Worm (Caenorhabditis elegans) whole organism, L3 larva: ENCODE results near the gene Y62H9A.4.

Experiments used
- R02D3.7 ChIP-seq: fragments of 150-350 bp; optimal IDR thresholded peaks from 2 replicates; lab custom pipeline; 2014; ENCODE audit warnings: missing biosample characterization, missing genetic modification characterization
- ZK546.5 ChIP-seq: sonication (generic microtip); optimal IDR thresholded peaks from 2 replicates; lab custom pipeline; 2017; ENCODE audit warnings: missing biosample characterization, missing genetic modification characterization
- aly-2 ChIP-seq: fragments of 150-350 bp; optimal IDR thresholded peaks from 2 replicates; lab custom pipeline; 2014; ENCODE audit warnings: missing biosample characterization, missing genetic modification characterization
- ama-1 ChIP-seq: fragments of 150-350 bp; optimal IDR thresholded peaks from 2 replicates; lab custom pipeline; 2018
- ceh-16 ChIP-seq: sonication (generic microtip); optimal IDR thresholded peaks from 2 replicates; lab custom pipeline; 2017; ENCODE audit warnings: missing biosample characterization, missing genetic modification characterization
- ceh-28 ChIP-seq: fragments of 150-350 bp; optimal IDR thresholded peaks from 2 replicates; lab custom pipeline; 2014; ENCODE audit warnings: missing biosample characterization, missing genetic modification reagents, missing genetic modification characterization
- ceh-82 ChIP-seq: fragments of 150-350 bp; optimal IDR thresholded peaks from 2 replicates; lab custom pipeline; 2014; ENCODE audit warnings: missing biosample characterization, missing genetic modification characterization
- ceh-9 ChIP-seq: sonication (generic microtip); optimal IDR thresholded peaks from 2 replicates; lab custom pipeline; 2018; ENCODE audit warnings: missing biosample characterization, missing genetic modification characterization
- daf-12 ChIP-seq: fragments of 150-350 bp; optimal IDR thresholded peaks from 2 replicates; lab custom pipeline; 2014; ENCODE audit warnings: missing biosample characterization, missing genetic modification reagents, missing genetic modification characterization
- egl-27 ChIP-seq: sonication (generic microtip); optimal IDR thresholded peaks from 4 replicates; lab custom pipeline; 2017; ENCODE audit warnings: missing biosample characterization, missing genetic modification reagents, missing genetic modification characterization
- egl-5 ChIP-seq: fragments of 150-350 bp; optimal IDR thresholded peaks from 2 replicates; lab custom pipeline; 2017; ENCODE audit warnings: missing biosample characterization, missing genetic modification reagents, missing genetic modification characterization, inconsistent platforms
- elt-2 ChIP-seq: sonication (generic microtip); optimal IDR thresholded peaks from 2 replicates; lab custom pipeline; 2016; ENCODE audit warnings: missing genetic modification reagents, mild to moderate bottlenecking, missing genetic modification characterization, missing compliant biosample characterization
- elt-3 ChIP-seq, 3 experiments: fragments of 150-350 bp in 1 of 3; sonication (generic microtip) in 2 of 3; optimal IDR thresholded peaks; 2 replicates in 2 of 3; 4 replicates in 1 of 3; lab custom pipeline; 2014 to 2017; ENCODE audit warnings: missing biosample characterization in 3 of 3, missing genetic modification characterization in 3 of 3
- eor-1 ChIP-seq, 2 experiments: fragments of 150-350 bp; optimal IDR thresholded peaks; 2 replicates each; lab custom pipeline; 2014 to 2018; ENCODE audit warnings: missing biosample characterization in 2 of 2, missing genetic modification characterization in 2 of 2
- fkh-2 ChIP-seq: fragments of 150-350 bp; optimal IDR thresholded peaks from 2 replicates; lab custom pipeline; 2014; ENCODE audit warnings: missing biosample characterization, missing genetic modification reagents, missing genetic modification characterization
- fos-1 ChIP-seq: fragments of 150-350 bp; optimal IDR thresholded peaks from 2 replicates; lab custom pipeline; 2014; ENCODE audit warnings: missing biosample characterization, missing genetic modification characterization
- lin-15B ChIP-seq: fragments of 150-350 bp; optimal IDR thresholded peaks from 2 replicates; lab custom pipeline; 2014; ENCODE audit warnings: missing biosample characterization, missing genetic modification characterization
- lsy-12 ChIP-seq: sonication (generic microtip); optimal IDR thresholded peaks from 2 replicates; lab custom pipeline; 2016; ENCODE audit warnings: mild to moderate bottlenecking, missing genetic modification characterization, missing compliant biosample characterization
- mdl-1 ChIP-seq: fragments of 150-350 bp; optimal IDR thresholded peaks from 2 replicates; lab custom pipeline; 2014; ENCODE audit warnings: missing biosample characterization, missing genetic modification characterization
- mml-1 ChIP-seq: fragments of 150-350 bp; sonication (generic microtip); optimal IDR thresholded peaks from 3 replicates; lab custom pipeline; 2014; ENCODE audit warnings: missing biosample characterization, missing genetic modification characterization
- nfya-1 ChIP-seq: sonication (generic microtip); optimal IDR thresholded peaks from 2 replicates; lab custom pipeline; 2017; ENCODE audit warnings: missing genetic modification characterization, mild to moderate bottlenecking, missing compliant biosample characterization, antibody characterized with exemption, moderate library complexity; ENCODE audit not compliant: insufficient read depth
- nhr-11 ChIP-seq: fragments of 150-350 bp; optimal IDR thresholded peaks from 2 replicates; lab custom pipeline; 2014; ENCODE audit warnings: missing biosample characterization, missing genetic modification characterization
- nhr-12 ChIP-seq: fragments of 150-350 bp; optimal IDR thresholded peaks from 2 replicates; lab custom pipeline; 2014; ENCODE audit warnings: missing biosample characterization, missing genetic modification characterization
- nhr-23 ChIP-seq: fragments of 150-350 bp; optimal IDR thresholded peaks from 2 replicates; lab custom pipeline; 2014; ENCODE audit warnings: missing biosample characterization, missing genetic modification reagents, missing genetic modification characterization
- nhr-237 ChIP-seq: fragments of 150-350 bp; optimal IDR thresholded peaks from 2 replicates; lab custom pipeline; 2014; ENCODE audit warnings: missing biosample characterization, missing genetic modification characterization
- nhr-25 ChIP-seq: sonication (generic microtip); optimal IDR thresholded peaks from 2 replicates; lab custom pipeline; 2017; ENCODE audit warnings: missing biosample characterization, missing genetic modification characterization
- nhr-28 ChIP-seq: fragments of 150-350 bp; optimal IDR thresholded peaks from 2 replicates; lab custom pipeline; 2014; ENCODE audit warnings: missing biosample characterization, missing genetic modification characterization
- nhr-43 ChIP-seq: sonication (generic microtip); optimal IDR thresholded peaks from 2 replicates; lab custom pipeline; 2016; ENCODE audit warnings: mild to moderate bottlenecking, missing genetic modification characterization, missing compliant biosample characterization; ENCODE audit not compliant: poor library complexity, severe bottlenecking
- nhr-67 ChIP-seq: fragments of 150-350 bp; optimal IDR thresholded peaks from 2 replicates; lab custom pipeline; 2014; ENCODE audit warnings: missing biosample characterization, missing genetic modification characterization
- nhr-77 ChIP-seq: fragments of 150-350 bp; optimal IDR thresholded peaks from 2 replicates; lab custom pipeline; 2014; ENCODE audit warnings: missing biosample characterization, missing genetic modification characterization
- pha-4 ChIP-seq: fragments of 150-350 bp; optimal IDR thresholded peaks from 2 replicates; lab custom pipeline; 2014; ENCODE audit warnings: missing biosample characterization, missing genetic modification reagents, missing genetic modification characterization
- sea-2 ChIP-seq: fragments of 150-350 bp; sonication (generic microtip); optimal IDR thresholded peaks from 4 replicates; lab custom pipeline; 2014; ENCODE audit warnings: missing biosample characterization, missing genetic modification reagents, missing genetic modification characterization
- skn-1 ChIP-seq: fragments of 150-350 bp; optimal IDR thresholded peaks from 2 replicates; lab custom pipeline; 2014; ENCODE audit warnings: missing biosample characterization, missing genetic modification characterization
- snpc-4 ChIP-seq: fragments of 150-350 bp; optimal IDR thresholded peaks from 2 replicates; lab custom pipeline; 2014; ENCODE audit warnings: missing biosample characterization, missing genetic modification characterization
- tbx-2 ChIP-seq: sonication (generic microtip); optimal IDR thresholded peaks from 2 replicates; lab custom pipeline; 2016; ENCODE audit warnings: mild to moderate bottlenecking, missing genetic modification characterization, missing compliant biosample characterization
- unc-39 ChIP-seq: sonication (generic microtip); optimal IDR thresholded peaks from 4 replicates; lab custom pipeline; 2017; ENCODE audit warnings: missing biosample characterization, missing genetic modification characterization
- unc-62 ChIP-seq: fragments of 150-350 bp; sonication (generic microtip); optimal IDR thresholded peaks from 4 replicates; lab custom pipeline; 2014; ENCODE audit warnings: missing biosample characterization, missing genetic modification reagents, missing genetic modification characterization
- zag-1 ChIP-seq: fragments of 150-350 bp; optimal IDR thresholded peaks from 2 replicates; lab custom pipeline; 2014; ENCODE audit warnings: missing biosample characterization, missing genetic modification characterization
- ztf-11 ChIP-seq: fragments of 150-350 bp; optimal IDR thresholded peaks from 2 replicates; lab custom pipeline; 2014; ENCODE audit warnings: missing biosample characterization, missing genetic modification characterization

Y62H9A.4 gene

DNA sequence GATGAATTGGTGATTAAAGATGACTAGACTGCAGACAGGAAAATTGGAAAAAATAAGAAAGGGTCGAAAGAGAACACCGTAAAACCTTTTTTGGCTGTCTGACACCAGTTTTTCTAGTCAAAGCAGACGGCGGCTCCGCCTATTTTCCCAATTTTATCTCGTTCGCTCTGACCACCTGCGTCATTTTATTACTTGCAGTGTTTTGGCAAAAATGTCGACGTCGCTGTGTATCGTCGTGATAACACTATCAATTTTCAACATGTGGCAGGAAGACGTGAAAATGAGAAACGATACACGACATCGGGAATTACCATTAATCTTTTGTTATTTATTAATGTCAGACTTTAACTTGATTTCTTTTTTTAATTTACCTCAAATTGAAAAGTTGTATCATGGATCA is 30.1 kb downstream of the Y62H9A.4 start, which contains the start of gene Y62H9A.15:
Gene Y62H9A.15, minus strand, starts transcription at position 100 of the 400 bp plus-strand sequence.
- TF ChIP-seq elt-2 (tag; lab: Kevin White, UChicago), result peak; percentile 73
- no peak for TF ChIP-seq nhr-28 (tag; lab: Kevin White, UChicago)

DNA sequence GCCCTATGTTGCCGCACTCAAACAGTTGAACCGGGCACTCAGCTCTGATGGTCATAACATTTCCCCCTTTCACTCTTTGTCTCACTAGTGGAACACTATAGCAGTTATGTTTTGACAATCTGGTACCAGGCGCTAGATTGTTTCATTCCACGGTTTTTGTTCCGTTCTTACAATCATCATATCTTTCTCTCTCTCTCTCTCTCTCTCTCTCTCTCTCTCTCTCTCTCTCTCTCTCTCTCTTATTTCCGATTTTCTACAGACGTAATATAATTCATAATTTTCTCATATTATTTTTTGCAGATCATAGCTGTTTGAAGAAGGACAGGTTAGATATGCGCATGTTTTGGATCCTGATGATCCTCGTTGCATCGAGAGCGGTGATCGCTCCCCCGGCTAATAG is 33.9 kb downstream of the Y62H9A.4 start, which contains the start of gene Y62H9A.12:
Gene Y62H9A.12, plus strand, starts transcription at position 301 of the 400 bp plus-strand sequence.
- no peak for TF ChIP-seq zag-1 (tag; lab: Kevin White, UChicago)
- TF ChIP-seq, all 47 proteins: peak for 0

DNA sequence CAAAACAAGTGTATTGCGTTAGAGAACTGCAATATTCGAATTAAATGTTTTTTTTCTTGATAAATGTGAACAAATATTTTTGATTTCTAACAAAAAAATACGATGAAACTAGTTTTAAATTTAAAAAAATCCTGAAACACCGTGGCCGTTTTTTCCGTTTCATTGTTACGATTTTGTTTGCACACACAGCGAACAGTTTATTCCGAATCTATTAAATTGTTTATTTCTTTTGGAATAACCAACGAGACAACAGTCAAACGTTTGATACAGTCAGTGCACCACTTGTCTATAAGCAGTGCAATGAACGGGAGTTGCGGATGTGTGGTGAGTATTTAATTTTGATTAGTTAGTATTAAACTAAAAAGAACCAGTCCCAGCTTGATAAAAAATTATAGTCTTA is 36.8 kb downstream of the Y62H9A.4 start, which contains the start of gene Y62H9A.13:
Gene Y62H9A.13, plus strand, starts transcription at position 301 of the 400 bp plus-strand sequence.
- no peak for TF ChIP-seq aly-2 (tag; lab: Kevin White, UChicago)
- TF ChIP-seq ceh-16 (tag; lab: Kevin White, UChicago), result no peak
- TF ChIP-seq mml-1 (tag; lab: Kevin White, UChicago), result no peak
- no peak for TF ChIP-seq nhr-11 (tag; lab: Kevin White, UChicago)
- TF ChIP-seq ZK546.5, result no peak
- TF ChIP-seq ceh-9 (tag; lab: Kevin White, UChicago), result no peak
- TF ChIP-seq nhr-12 (tag; lab: Kevin White, UChicago), result no peak
- no peak for TF ChIP-seq zag-1 (tag; lab: Kevin White, UChicago)
- no peak for TF ChIP-seq daf-12 (tag; lab: Kevin White, UChicago)
- TF ChIP-seq ztf-11 (tag; lab: Kevin White, UChicago), result no peak
- no peak for TF ChIP-seq nhr-28 (tag; lab: Kevin White, UChicago)
- TF ChIP-seq snpc-4 (tag; lab: Kevin White, UChicago), result no peak
- TF ChIP-seq mdl-1, result no peak
- TF ChIP-seq egl-5, result no peak
- no peak for TF ChIP-seq R02D3.7 (tag; lab: Kevin White, UChicago)
- TF ChIP-seq nhr-67, result no peak
- TF ChIP-seq fos-1, result no peak

DNA sequence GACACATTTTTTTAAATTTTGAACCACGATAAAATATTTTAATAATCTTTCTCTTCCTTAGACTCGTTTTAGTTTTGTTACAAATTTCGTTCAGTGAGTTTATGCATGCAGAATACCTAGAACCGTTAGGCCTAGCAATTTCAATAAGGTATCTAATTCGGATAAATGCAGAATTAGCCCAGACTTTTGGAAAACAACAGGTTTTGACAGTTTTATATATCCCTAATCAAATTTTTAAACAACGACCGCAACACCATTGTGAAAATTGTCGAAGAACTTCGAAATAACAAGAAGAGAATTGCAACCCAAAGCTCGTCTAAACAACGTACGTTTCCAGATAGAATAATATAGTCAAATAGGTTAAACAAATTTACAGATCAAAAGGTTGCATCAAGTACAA is 38.1 kb downstream of the Y62H9A.4 start, which contains the start of gene Y62H9A.16:
Gene Y62H9A.16, plus strand, starts transcription at position 301 of the 400 bp plus-strand sequence.
- TF ChIP-seq pha-4 (tag; lab: Kevin White, UChicago), result no peak
- no peak for TF ChIP-seq sea-2 (GFP tag; lab: Kevin White, UChicago)

DNA sequence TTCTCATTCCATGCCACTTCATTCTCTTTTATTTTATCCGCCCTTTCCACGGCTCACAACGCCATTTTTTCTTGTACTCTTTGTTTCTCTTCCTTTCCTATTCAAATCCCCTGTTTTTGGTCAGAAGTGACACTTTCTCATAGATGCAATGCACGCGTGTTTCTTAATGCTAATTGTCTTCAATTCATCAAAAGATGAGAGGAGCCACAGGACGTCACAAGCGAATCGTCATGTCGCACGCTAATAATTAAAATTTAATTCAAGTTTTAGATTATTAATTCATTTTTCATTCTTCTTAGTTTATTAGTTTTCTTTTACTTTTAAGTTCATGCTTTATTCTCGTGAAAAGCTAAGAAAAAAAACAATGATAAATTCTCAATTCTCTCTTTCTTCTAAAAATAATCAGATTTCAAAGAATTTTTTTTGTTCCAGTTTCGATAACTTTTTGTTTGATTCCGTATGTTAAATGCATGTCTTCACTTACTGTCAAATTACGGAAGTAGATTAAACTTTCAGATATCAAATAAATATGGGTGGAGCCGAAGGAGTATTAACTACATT is 40.9 kb downstream of the Y62H9A.4 start, which contains the start of gene Y62H9A.14:
Gene Y62H9A.14, plus strand, starts transcription at position 511 of the 561 bp plus-strand sequence.
- TF ChIP-seq nfya-1 (tag; lab: Kevin White, UChicago), result no peak
- no peak for TF ChIP-seq egl-27
- TF ChIP-seq mdl-1, result no peak
- TF ChIP-seq lin-15B, result no peak
- no peak for TF ChIP-seq tbx-2 (tag; lab: Kevin White, UChicago)
- TF ChIP-seq ceh-82, result no peak
- TF ChIP-seq elt-2 (tag; lab: Kevin White, UChicago), result no peak
- no peak for TF ChIP-seq nhr-23 (tag; lab: Kevin White, UChicago)
- TF ChIP-seq nhr-12 (tag; lab: Kevin White, UChicago), result no peak
- no peak for TF ChIP-seq nhr-43 (tag; lab: Kevin White, UChicago)
- TF ChIP-seq snpc-4 (tag; lab: Kevin White, UChicago), result no peak
- TF ChIP-seq egl-5, result no peak
- TF ChIP-seq nhr-237, result no peak
- no peak for TF ChIP-seq fos-1
- TF ChIP-seq fkh-2 (tag; lab: Kevin White, UChicago), result no peak
- no peak for TF ChIP-seq ceh-28 (tag; lab: Kevin White, UChicago)
- no peak for TF ChIP-seq unc-39
- TF ChIP-seq mml-1 (tag; lab: Kevin White, UChicago), result no peak
- TF ChIP-seq unc-62 (GFP tag; lab: Kevin White, UChicago), result no peak

DNA sequence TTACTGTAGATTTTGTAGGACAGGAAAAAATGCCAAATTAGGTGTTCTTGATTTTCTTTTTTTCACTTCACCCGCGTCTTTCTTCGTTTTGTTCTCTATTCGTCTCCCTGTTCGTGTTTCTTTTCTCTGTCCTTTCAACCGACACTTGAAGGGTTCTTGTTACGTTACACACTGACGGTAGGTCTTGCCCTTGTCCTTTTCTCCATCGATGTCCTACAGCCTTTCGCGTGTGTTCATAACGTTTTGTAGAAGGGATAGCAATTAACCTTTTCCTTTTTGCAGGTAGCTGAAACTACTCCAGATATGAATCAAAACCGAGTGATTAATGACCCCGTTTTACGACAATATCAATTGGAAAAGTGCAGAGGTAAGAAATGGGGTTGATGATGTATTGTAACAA is 44.2 kb downstream of the Y62H9A.4 start, which contains the start of gene F55G7.1:
Gene F55G7.1, plus strand, starts transcription at position 276 of the 400 bp plus-strand sequence.
- TF ChIP-seq egl-27, result no peak
- TF ChIP-seq unc-62 (GFP tag; lab: Kevin White, UChicago), result no peak
- no peak for TF ChIP-seq R02D3.7 (tag; lab: Kevin White, UChicago)
- TF ChIP-seq ceh-82, result peak; percentile 43
- no peak for TF ChIP-seq ztf-11 (tag; lab: Kevin White, UChicago)
- TF ChIP-seq fos-1, result no peak
- TF ChIP-seq nhr-77 (tag; lab: Kevin White, UChicago), result peak; percentile 82
- TF ChIP-seq eor-1 (tag; optimal IDR thresholded peaks at IDR 0.05; lab: Kevin White, UChicago), result no peak
- TF ChIP-seq nhr-23 (tag; lab: Kevin White, UChicago), result no peak
- TF ChIP-seq ceh-28 (tag; lab: Kevin White, UChicago), result peak; percentile 74
- no peak for TF ChIP-seq nhr-11 (tag; lab: Kevin White, UChicago)
- no peak for TF ChIP-seq fkh-2 (tag; lab: Kevin White, UChicago)
- TF ChIP-seq nhr-237, result no peak
- TF ChIP-seq elt-3 (tag; optimal IDR thresholded peaks at IDR 0.05; lab: Kevin White, UChicago), result peak in 1 of 3 experiments; percentile 37
- no peak for TF ChIP-seq sea-2 (GFP tag; lab: Kevin White, UChicago)
- no peak for TF ChIP-seq daf-12 (tag; lab: Kevin White, UChicago)
- no peak for TF ChIP-seq ama-1 (lab: Kevin White, UChicago)
- peak; percentile 9 for TF ChIP-seq lsy-12 (tag; lab: Kevin White, UChicago)
- TF ChIP-seq mml-1 (tag; lab: Kevin White, UChicago), result no peak
- peak; percentile 71 for TF ChIP-seq nhr-43 (tag; lab: Kevin White, UChicago)
- peak; percentile 19 for TF ChIP-seq skn-1 (tag; lab: Kevin White, UChicago)
- no peak for TF ChIP-seq zag-1 (tag; lab: Kevin White, UChicago)
- TF ChIP-seq nhr-25, result peak; percentile 83
- no peak for TF ChIP-seq aly-2 (tag; lab: Kevin White, UChicago)
